Worm (Caenorhabditis elegans) whole organism, L1 larva: Measurements from ENCODE around the gene pmp-3.

Source experiments
- C04F5.9 ChIP-seq: sonication (generic microtip); optimal IDR thresholded peaks from 2 replicates; lab custom pipeline; 2016; ENCODE audit warnings: missing genetic modification characterization, missing compliant biosample characterization
- F16B12.6 ChIP-seq: fragments of 150-350 bp; optimal IDR thresholded peaks from 2 replicates; lab custom pipeline; 2014; ENCODE audit warnings: missing biosample characterization, missing genetic modification characterization
- aha-1 ChIP-seq: fragments of 150-350 bp; optimal IDR thresholded peaks from 2 replicates; lab custom pipeline; 2014; ENCODE audit warnings: missing biosample characterization, missing genetic modification characterization
- alr-1 ChIP-seq: fragments of 200-800 bp; sonication (Bioruptor generic); optimal IDR thresholded peaks from 2 replicates; lab custom pipeline; 2018; ENCODE audit warnings: borderline replicate concordance, mild to moderate bottlenecking, missing genetic modification characterization, missing compliant biosample characterization
- aly-2 ChIP-seq: fragments of 150-350 bp; optimal IDR thresholded peaks from 2 replicates; lab custom pipeline; 2014; ENCODE audit warnings: missing biosample characterization, missing genetic modification characterization
- blmp-1 ChIP-seq: fragments of 150-350 bp; optimal IDR thresholded peaks from 2 replicates; lab custom pipeline; 2014; ENCODE audit warnings: missing biosample characterization, missing genetic modification characterization
- ceh-82 ChIP-seq, 3 experiments: fragments of 150-350 bp in 1 of 3; sonication (generic microtip) in 2 of 3; optimal IDR thresholded peaks; 2 replicates each; lab custom pipeline; 2014 to 2017; ENCODE audit warnings: missing biosample characterization in 3 of 3, missing genetic modification characterization in 3 of 3
- ces-1 ChIP-seq: fragments of 150-350 bp; optimal IDR thresholded peaks from 2 replicates; lab custom pipeline; 2014; ENCODE audit warnings: missing biosample characterization, missing genetic modification reagents, missing genetic modification characterization
- dpl-1 ChIP-seq, 3 experiments: fragments of 150-350 bp in 2 of 3; sonication (generic microtip) in 1 of 3; optimal IDR thresholded peaks; 2 replicates each; lab custom pipeline; 2014 to 2017; ENCODE audit warnings: missing biosample characterization in 3 of 3, missing genetic modification characterization in 3 of 3, missing genetic modification reagents in 3 of 3
- dsc-1 ChIP-seq: sonication (generic microtip); optimal IDR thresholded peaks from 2 replicates; lab custom pipeline; 2016; ENCODE audit warnings: mild to moderate bottlenecking, missing genetic modification characterization, missing compliant biosample characterization
- efl-1 ChIP-seq, 4 experiments: fragments of 150-350 bp; optimal IDR thresholded peaks in 3 of 4; peaks in 1 of 4; 1 replicate in 1 of 4; 2 replicates in 3 of 4; lab custom pipeline; 2014; ENCODE audit warnings: missing biosample characterization in 2 of 4, missing genetic modification characterization in 2 of 4, missing genetic modification reagents in 2 of 4
- elt-2 ChIP-seq: sonication (generic microtip); optimal IDR thresholded peaks from 2 replicates; lab custom pipeline; 2016; ENCODE audit warnings: missing genetic modification characterization, mild to moderate bottlenecking, inconsistent platforms, missing compliant biosample characterization, missing genetic modification reagents
- ets-5 ChIP-seq: fragments of 200-800 bp; sonication (Bioruptor generic); IDR thresholded peaks from 2 replicates; pipeline ENCODE4 v1.3.6; 2022; ENCODE audit warnings: missing genetic modification characterization, missing compliant biosample characterization
- fkh-4 ChIP-seq: sonication (generic microtip); optimal IDR thresholded peaks from 2 replicates; lab custom pipeline; 2016; ENCODE audit warnings: missing compliant biosample characterization, missing genetic modification characterization, borderline replicate concordance
- fkh-8 ChIP-seq: sonication (generic microtip); optimal IDR thresholded peaks from 2 replicates; lab custom pipeline; 2016; ENCODE audit warnings: mild to moderate bottlenecking, missing genetic modification characterization, missing compliant biosample characterization
- fos-1 ChIP-seq: fragments of 150-350 bp; optimal IDR thresholded peaks from 2 replicates; lab custom pipeline; 2014; ENCODE audit warnings: missing biosample characterization, missing genetic modification characterization
- hlh-17 ChIP-seq: fragments of 200-800 bp; sonication (Bioruptor generic); optimal IDR thresholded peaks from 2 replicates; lab custom pipeline; 2018; ENCODE audit warnings: missing genetic modification characterization, mild to moderate bottlenecking, missing compliant biosample characterization, moderate library complexity, borderline replicate concordance
- hlh-4 ChIP-seq: sonication (generic microtip); optimal IDR thresholded peaks from 2 replicates; lab custom pipeline; 2016; ENCODE audit warnings: mild to moderate bottlenecking, missing genetic modification characterization, missing compliant biosample characterization
- irx-1 ChIP-seq: sonication (generic microtip); optimal IDR thresholded peaks from 2 replicates; lab custom pipeline; 2016; ENCODE audit warnings: missing genetic modification characterization, missing compliant biosample characterization
- lin-14 ChIP-seq: fragments of 200-800 bp; sonication (Bioruptor generic); optimal IDR thresholded peaks from 2 replicates; lab custom pipeline; 2018; ENCODE audit warnings: mild to moderate bottlenecking, missing genetic modification characterization, moderate library complexity, missing compliant biosample characterization
- lin-15B ChIP-seq: fragments of 150-350 bp; sonication (generic microtip); optimal IDR thresholded peaks from 3 replicates; lab custom pipeline; 2014; ENCODE audit warnings: missing biosample characterization, missing genetic modification characterization
- lin-35 ChIP-seq, 2 experiments: fragments of 150-350 bp; optimal IDR thresholded peaks; 2 replicates each; lab custom pipeline; 2014; ENCODE audit warnings: missing biosample characterization in 2 of 2, missing genetic modification characterization in 2 of 2, missing genetic modification reagents in 2 of 2
- lin-39 ChIP-seq: fragments of 150-350 bp; optimal IDR thresholded peaks from 2 replicates; lab custom pipeline; 2014; ENCODE audit warnings: missing biosample characterization, missing genetic modification reagents, missing genetic modification characterization
- lsy-2 ChIP-seq, 2 experiments: fragments of 150-350 bp; optimal IDR thresholded peaks; 2 replicates each; lab custom pipeline; 2014; ENCODE audit warnings: missing biosample characterization in 2 of 2, missing genetic modification characterization in 2 of 2
- mab-9 ChIP-seq: fragments of 200-800 bp; sonication (Bioruptor generic); IDR thresholded peaks from 2 replicates; pipeline ENCODE4 v1.3.6; 2022; ENCODE audit warnings: missing genetic modification reagents, missing genetic modification characterization, missing compliant biosample characterization
- mdl-1 ChIP-seq, 2 experiments: fragments of 150-350 bp; optimal IDR thresholded peaks; 2 replicates each; lab custom pipeline; 2014 to 2017; ENCODE audit warnings: missing biosample characterization in 2 of 2, missing genetic modification characterization in 2 of 2, inconsistent platforms in 1 of 2
- mef-2 ChIP-seq: fragments of 150-350 bp; optimal IDR thresholded peaks from 2 replicates; lab custom pipeline; 2014; ENCODE audit warnings: missing biosample characterization, missing genetic modification characterization
- nhr-11 ChIP-seq: fragments of 150-350 bp; optimal IDR thresholded peaks from 2 replicates; lab custom pipeline; 2014; ENCODE audit warnings: missing biosample characterization, missing genetic modification characterization
- nhr-19 ChIP-seq: fragments of 200-800 bp; sonication (Bioruptor generic); conservative IDR thresholded peaks from 2 replicates; pipeline ENCODE4 v1.3.6; 2022; ENCODE audit warnings: missing genetic modification characterization, missing compliant biosample characterization
- nhr-20 ChIP-seq: sonication (generic microtip); optimal IDR thresholded peaks from 2 replicates; lab custom pipeline; 2016; ENCODE audit warnings: mild to moderate bottlenecking, missing genetic modification characterization, missing compliant biosample characterization
- nhr-28 ChIP-seq: fragments of 150-350 bp; optimal IDR thresholded peaks from 2 replicates; lab custom pipeline; 2014; ENCODE audit warnings: missing biosample characterization, missing genetic modification characterization
- nhr-47 ChIP-seq: sonication (generic microtip); optimal IDR thresholded peaks from 2 replicates; lab custom pipeline; 2016; ENCODE audit warnings: mild to moderate bottlenecking, missing genetic modification characterization, moderate library complexity, missing compliant biosample characterization
- nhr-71 ChIP-seq: sonication (generic microtip); optimal IDR thresholded peaks from 2 replicates; lab custom pipeline; 2016; ENCODE audit warnings: mild to moderate bottlenecking, missing genetic modification characterization, moderate library complexity, missing compliant biosample characterization
- nhr-77 ChIP-seq: fragments of 150-350 bp; optimal IDR thresholded peaks from 2 replicates; lab custom pipeline; 2014; ENCODE audit warnings: missing biosample characterization, missing genetic modification characterization
- nhr-85 ChIP-seq: sonication (generic microtip); peaks from one replicate; lab custom pipeline; 2016; ENCODE audit warnings: missing genetic modification characterization, inconsistent platforms, missing compliant biosample characterization
- rnt-1 ChIP-seq: sonication (generic microtip); optimal IDR thresholded peaks from 2 replicates; lab custom pipeline; 2016; ENCODE audit warnings: mild to moderate bottlenecking, missing genetic modification characterization, moderate library complexity, missing compliant biosample characterization
- skn-1 ChIP-seq: fragments of 150-350 bp; optimal IDR thresholded peaks from 2 replicates; lab custom pipeline; 2014; ENCODE audit warnings: missing biosample characterization, missing genetic modification characterization
- snpc-4 ChIP-seq: fragments of 150-350 bp; optimal IDR thresholded peaks from 2 replicates; lab custom pipeline; 2014; ENCODE audit warnings: missing biosample characterization, missing genetic modification characterization
- snu-23 ChIP-seq: sonication (generic microtip); optimal IDR thresholded peaks from 2 replicates; lab custom pipeline; 2016; ENCODE audit warnings: missing genetic modification characterization, missing compliant biosample characterization
- sox-4 ChIP-seq: sonication (generic microtip); optimal IDR thresholded peaks from 2 replicates; lab custom pipeline; 2016; ENCODE audit warnings: missing genetic modification characterization, missing compliant biosample characterization
- sptf-1 ChIP-seq: fragments of 150-350 bp; optimal IDR thresholded peaks from 2 replicates; lab custom pipeline; 2014; ENCODE audit warnings: missing biosample characterization, missing genetic modification characterization
- swsn-7 ChIP-seq: sonication (generic microtip); optimal IDR thresholded peaks from 2 replicates; lab custom pipeline; 2016; ENCODE audit warnings: missing genetic modification characterization, missing compliant biosample characterization
- tbx-2 ChIP-seq: sonication (generic microtip); optimal IDR thresholded peaks from 2 replicates; lab custom pipeline; 2016; ENCODE audit warnings: missing genetic modification characterization, missing compliant biosample characterization
- tlp-1 ChIP-seq: fragments of 150-350 bp; optimal IDR thresholded peaks from 2 replicates; lab custom pipeline; 2014; ENCODE audit warnings: missing biosample characterization, missing genetic modification characterization
- unc-130 ChIP-seq: fragments of 150-350 bp; optimal IDR thresholded peaks from 2 replicates; lab custom pipeline; 2017; ENCODE audit warnings: missing biosample characterization, missing genetic modification characterization, inconsistent platforms
- unc-30 ChIP-seq: sonication (generic microtip); optimal IDR thresholded peaks from 2 replicates; lab custom pipeline; 2017; ENCODE audit warnings: missing biosample characterization, missing genetic modification characterization
- unc-62 ChIP-seq: fragments of 150-350 bp; optimal IDR thresholded peaks from 2 replicates; lab custom pipeline; 2014; ENCODE audit warnings: missing biosample characterization, missing genetic modification reagents, missing genetic modification characterization
- vab-15 ChIP-seq: sonication (generic microtip); optimal IDR thresholded peaks from 2 replicates; lab custom pipeline; 2017; ENCODE audit warnings: missing genotype, mild to moderate bottlenecking, missing genetic modification characterization, missing compliant biosample characterization
- zag-1 ChIP-seq: fragments of 150-350 bp; optimal IDR thresholded peaks from 2 replicates; lab custom pipeline; 2014; ENCODE audit warnings: missing biosample characterization, missing genetic modification characterization

pmp-3 gene

DNA sequence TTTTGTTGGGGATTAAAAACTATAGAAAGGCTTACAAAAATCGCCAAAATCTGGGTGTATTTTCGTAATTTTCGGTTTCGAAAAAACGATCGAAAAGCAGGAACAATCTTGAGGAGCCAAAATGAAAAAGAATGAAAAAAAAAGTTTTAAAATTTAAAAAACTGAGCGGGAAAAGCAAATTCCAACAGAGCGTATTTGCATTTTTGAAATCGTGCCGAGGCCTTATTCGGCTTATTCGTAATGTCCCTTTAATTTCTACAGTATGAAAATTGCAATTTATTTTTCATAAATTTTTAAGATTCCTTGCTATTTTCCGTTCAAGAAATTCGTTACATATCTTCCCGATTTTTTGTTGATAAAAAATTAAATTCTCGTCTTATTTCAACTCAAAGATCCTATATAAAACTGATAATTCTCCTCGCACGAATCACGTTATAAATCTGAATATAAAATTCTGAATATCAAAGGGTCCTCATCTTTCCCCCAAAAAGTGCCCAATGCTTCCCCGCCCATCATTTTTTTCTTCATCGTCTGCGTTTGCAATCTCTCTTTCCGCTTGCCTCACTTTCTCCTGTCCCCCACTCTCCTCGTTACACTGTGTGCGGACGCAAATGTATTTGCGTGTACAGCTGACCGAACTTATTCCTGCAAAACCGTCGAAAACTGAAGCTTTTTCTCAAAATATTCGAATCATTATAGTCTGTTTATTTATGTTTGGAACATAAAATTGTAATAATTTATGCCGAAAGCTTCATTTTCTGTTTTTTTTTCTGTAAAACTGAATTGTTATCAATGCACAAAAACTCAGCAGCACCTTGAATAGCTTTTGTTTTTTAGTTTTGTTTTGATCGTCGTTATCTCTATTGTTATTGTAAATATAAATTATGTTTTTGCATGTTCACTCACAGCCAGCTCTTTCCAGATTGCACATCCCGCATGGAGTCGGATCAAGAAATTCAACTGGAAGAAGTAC, at the start of gene pmp-3, which contains the start of gene rfc-1:
pmp-3 (plus strand) TSS at position 923 of the 973 bp plus-strand sequence.
rfc-1 (minus strand) TSS at position 163 of the 973 bp plus-strand sequence.
- peak; percentile 22 for TF ChIP-seq tbx-2
- TF ChIP-seq mdl-1 (tag; optimal IDR thresholded peaks at IDR 0.05; lab: Kevin White, UChicago), result no peak
- TF ChIP-seq nhr-71 (tag; lab: Kevin White, UChicago), result peak; percentile 42
- peak; percentile 87 to 93 for TF ChIP-seq efl-1 (optimal IDR thresholded peaks at IDR 0.05; lab: Kevin White, UChicago)
- TF ChIP-seq efl-1 (GFP tag; optimal IDR thresholded peaks at IDR 0.05 in 1 of 2; lab: Kevin White, UChicago), result peak; percentile 88 to 99
- TF ChIP-seq blmp-1 (tag; lab: Kevin White, UChicago), result peak; percentile 93
- TF ChIP-seq skn-1 (tag; lab: Kevin White, UChicago), result peak; percentile 22
- TF ChIP-seq zag-1 (tag; lab: Kevin White, UChicago), result no peak
- no peak for TF ChIP-seq lin-39 (tag; lab: Kevin White, UChicago)
- TF ChIP-seq irx-1, result peak; percentile 5
- no peak for TF ChIP-seq snpc-4 (tag; lab: Kevin White, UChicago)
- TF ChIP-seq hlh-17 (GFP tag; lab: Kevin White, UChicago), result no peak
- TF ChIP-seq vab-15, result no peak
- no peak for TF ChIP-seq C04F5.9 (tag; lab: Kevin White, UChicago)
- TF ChIP-seq fos-1 (tag; lab: Kevin White, UChicago), result no peak
- no peak for TF ChIP-seq nhr-28 (tag; lab: Kevin White, UChicago)
- TF ChIP-seq nhr-85 (tag; lab: Kevin White, UChicago), result peak; percentile 20
- TF ChIP-seq sptf-1 (tag; lab: Kevin White, UChicago), result no peak
- peak; percentile 2 for TF ChIP-seq dsc-1
- no peak for TF ChIP-seq mef-2 (tag; lab: Kevin White, UChicago)
- TF ChIP-seq aha-1 (tag; lab: Kevin White, UChicago), result no peak
- no peak for TF ChIP-seq F16B12.6 (tag; lab: Kevin White, UChicago)
- no peak for TF ChIP-seq aly-2 (tag; lab: Kevin White, UChicago)
- peak; percentile 42 for TF ChIP-seq lin-14
- no peak for TF ChIP-seq mab-9 (GFP tag; lab: Robert Waterston, UW)
- TF ChIP-seq rnt-1, result peak; percentile 20
- TF ChIP-seq swsn-7, result peak; percentile 9
- TF ChIP-seq tlp-1 (tag; lab: Kevin White, UChicago), result no peak
- no peak for TF ChIP-seq elt-2 (tag; lab: Kevin White, UChicago)
- TF ChIP-seq nhr-20 (tag; lab: Kevin White, UChicago), result peak; percentile 30
- TF ChIP-seq lin-35 (GFP tag; optimal IDR thresholded peaks at IDR 0.05; lab: Kevin White, UChicago), result peak; percentile 79 to 93
- TF ChIP-seq unc-62 (GFP tag; lab: Kevin White, UChicago), result no peak
- no peak for TF ChIP-seq alr-1 (tag; lab: Kevin White, UChicago)
- no peak for TF ChIP-seq nhr-77 (tag; lab: Kevin White, UChicago)
- TF ChIP-seq ets-5 (GFP tag; lab: Robert Waterston, UW), result no peak
- no peak for TF ChIP-seq fkh-4 (tag; lab: Kevin White, UChicago)
- TF ChIP-seq nhr-11 (tag; lab: Kevin White, UChicago), result no peak
- no peak for TF ChIP-seq ces-1 (GFP tag; lab: Kevin White, UChicago)
- peak; percentile 5 for TF ChIP-seq unc-130 (tag; lab: Kevin White, UChicago)
- TF ChIP-seq nhr-47 (tag; lab: Kevin White, UChicago), result no peak
- peak; percentile 36 for TF ChIP-seq snu-23 (GFP tag; lab: Kevin White, UChicago)
- TF ChIP-seq sox-4, result no peak
- TF ChIP-seq nhr-19 (GFP tag; lab: Robert Waterston, UW), result no peak
- no peak for TF ChIP-seq unc-30 (tag; lab: Kevin White, UChicago)
- peak; percentile 7 to 74 for TF ChIP-seq lsy-2 (tag; optimal IDR thresholded peaks at IDR 0.05; lab: Kevin White, UChicago)
- peak; percentile 29 for TF ChIP-seq lin-15B (tag; lab: Kevin White, UChicago)
- TF ChIP-seq hlh-4, result no peak
- peak; percentile 82 to 88 (median 86) for TF ChIP-seq dpl-1 (GFP tag; optimal IDR thresholded peaks at IDR 0.05; lab: Kevin White, UChicago)
- TF ChIP-seq ceh-82 (tag; optimal IDR thresholded peaks at IDR 0.05; lab: Kevin White, UChicago), result no peak
- peak; percentile 12 for TF ChIP-seq fkh-8 (tag; lab: Kevin White, UChicago)
- TF ChIP-seq, all 84 proteins: peak for 19
